Worm (Caenorhabditis elegans) whole organism, mixed stage, embryonic: Measurements from ENCODE around the gene srw-123.

ENCODE experiments used
- elt-1 ChIP-seq: sonication (generic microtip); optimal IDR thresholded peaks from 2 replicates; lab custom pipeline; 2017; ENCODE audit warnings: missing genetic modification characterization, mild to moderate bottlenecking, missing compliant biosample characterization, antibody characterized with exemption, moderate library complexity, borderline replicate concordance; ENCODE audit not compliant: insufficient read depth
- nhr-12 ChIP-seq: fragments of 150-350 bp; optimal IDR thresholded peaks from 2 replicates; lab custom pipeline; 2014; ENCODE audit warnings: missing biosample characterization, missing genetic modification characterization
- nhr-76 ChIP-seq: sonication (generic microtip); optimal IDR thresholded peaks from 2 replicates; lab custom pipeline; 2017; ENCODE audit warnings: missing biosample characterization, missing genetic modification characterization
- tbx-8 ChIP-seq: fragments of 200-800 bp; sonication (Bioruptor generic); optimal IDR thresholded peaks from 2 replicates; lab custom pipeline; 2018; ENCODE audit warnings: mild to moderate bottlenecking, missing genetic modification characterization, moderate library complexity, missing compliant biosample characterization
- unc-62 ChIP-seq: fragments of 150-350 bp; optimal IDR thresholded peaks from 2 replicates; lab custom pipeline; 2014; ENCODE audit warnings: missing biosample characterization, missing genetic modification reagents, missing genetic modification characterization

ce11 chrV:2934075-2934474 is 41.1 kb downstream of the srw-123 start, which contains the start of gene srh-247:
- no peak for TF ChIP-seq unc-62 (GFP tag; lab: Kevin White, UChicago)
- no peak for TF ChIP-seq tbx-8
- no peak for TF ChIP-seq nhr-76 (tag; lab: Kevin White, UChicago)
- TF ChIP-seq elt-1 = no peak
- no peak for TF ChIP-seq nhr-12 (tag; lab: Kevin White, UChicago)
